Fruit fly (Drosophila melanogaster): ENCODE data around the gene msd1.

Gene msd1

dm6 chr3L:1302950-1303352 lies 28.6 kb upstream of the msd1 start:
- TF ChIP-seq tj (GFP tag; optimal IDR thresholded peaks at IDR 0.05) (no peak), CG7045 (GFP tag; optimal IDR thresholded peaks at IDR 0.05) (no peak), kay (GFP tag; ENCODE audit: borderline replicate concordance) (no peak), bab1 (GFP tag; optimal IDR thresholded peaks at IDR 0.05) (no peak)

DNA sequence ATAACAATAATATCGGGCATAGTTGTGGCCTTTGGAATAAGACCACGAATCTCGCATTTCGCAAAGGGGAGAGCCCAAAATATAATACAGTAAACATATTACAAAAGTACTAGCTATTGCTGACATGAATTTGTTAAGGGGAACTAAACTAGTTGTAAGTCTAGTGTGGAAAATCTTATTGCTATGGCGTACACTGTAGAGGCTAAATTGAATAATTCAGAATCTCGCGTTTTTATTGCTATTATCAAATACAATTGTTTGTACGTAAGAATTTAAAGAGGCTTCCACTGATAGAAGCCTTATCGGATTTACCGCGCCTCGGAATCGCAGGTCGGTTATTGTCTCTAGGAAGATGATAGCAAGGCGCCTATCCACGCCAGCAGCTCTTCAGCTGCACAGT lies 26.2 kb upstream of the msd1 start:
- TF ChIP-seq kay (GFP tag; ENCODE audit: borderline replicate concordance) (no peak), bab1 (GFP tag; optimal IDR thresholded peaks at IDR 0.05) (no peak), CG1620 (GFP tag; optimal IDR thresholded peaks at IDR 0.05) (no peak), Mnt (GFP tag; optimal IDR thresholded peaks at IDR 0.05) (no peak), CG12768 (GFP tag; optimal IDR thresholded peaks at IDR 0.05) (peak; percentile 20), cic (GFP tag; optimal IDR thresholded peaks at IDR 0.05) (peak; percentile 73), CG33017 (tag; optimal IDR thresholded peaks at IDR 0.05) (peak; percentile 21), CG7101 (tag; optimal IDR thresholded peaks at IDR 0.05) (no peak)

DNA sequence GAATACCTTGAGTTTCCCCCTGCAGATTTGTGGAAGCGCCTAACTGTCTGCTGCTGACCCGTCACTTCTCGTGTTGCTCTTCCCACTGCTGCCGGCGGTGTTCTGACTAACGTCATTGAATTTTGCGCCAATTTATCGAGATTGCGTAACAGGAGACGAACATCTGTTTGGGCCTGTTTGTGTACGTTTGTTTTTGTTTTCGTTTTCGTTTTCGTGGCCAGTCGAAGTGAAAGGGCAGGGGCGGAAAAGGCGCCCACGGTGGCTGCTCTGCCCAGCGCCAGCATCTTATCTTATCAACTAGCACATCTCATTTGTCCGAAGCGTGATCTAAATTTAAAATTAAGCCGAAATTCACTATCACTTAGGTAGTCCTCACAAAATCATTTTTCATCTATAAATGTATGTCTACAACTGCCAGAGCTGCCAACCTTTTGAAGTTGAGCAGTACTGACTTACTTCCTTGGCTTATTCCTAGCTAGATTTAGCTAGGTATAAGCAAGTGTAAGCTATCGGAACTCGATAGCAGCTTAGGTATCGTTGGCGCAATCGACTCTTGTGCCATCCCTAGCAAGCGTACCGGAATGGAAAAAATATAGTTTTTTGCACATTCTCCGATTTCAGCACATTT lies 24.4 kb upstream of the msd1 start, which contains the start of the genes Ctr9 and Nt5a:
TSS of gene Ctr9 (plus strand) at position 220 of the 628 bp plus-strand sequence.
TSS of gene Nt5a (minus strand) at position 414 of the 628 bp plus-strand sequence.
- TF ChIP-seq pad (GFP tag; optimal IDR thresholded peaks at IDR 0.05) (peak; percentile 12), CG14711 (tag; optimal IDR thresholded peaks at IDR 0.05) (peak; percentile 78), tj (GFP tag; optimal IDR thresholded peaks at IDR 0.05) (peak; percentile 57), CG12768 (GFP tag; optimal IDR thresholded peaks at IDR 0.05) (peak; percentile 37), cnc (optimal IDR thresholded peaks at IDR 0.05) (no peak), ovo (GFP tag; optimal IDR thresholded peaks at IDR 0.05) (peak; percentile 22), kay (GFP tag; ENCODE audit: borderline replicate concordance) (no peak), bab1 (GFP tag; optimal IDR thresholded peaks at IDR 0.05) (peak; percentile 59), Hr96 (GFP tag; optimal IDR thresholded peaks at IDR 0.05) (no peak), toe (GFP tag; optimal IDR thresholded peaks at IDR 0.05) (no peak), CG7101 (tag; optimal IDR thresholded peaks at IDR 0.05) (peak; percentile 70), cic (GFP tag; optimal IDR thresholded peaks at IDR 0.05) (peak; percentile 81), CG1620 (GFP tag; optimal IDR thresholded peaks at IDR 0.05) (peak; percentile 86), Crg-1 (GFP tag; optimal IDR thresholded peaks at IDR 0.05) (peak; percentile 75), CG5204 (GFP tag; optimal IDR thresholded peaks at IDR 0.05) (no peak), Mnt (GFP tag; optimal IDR thresholded peaks at IDR 0.05) (peak; percentile 78), CG7045 (GFP tag; optimal IDR thresholded peaks at IDR 0.05) (peak; percentile 5), CG33017 (tag; optimal IDR thresholded peaks at IDR 0.05) (peak; percentile 13), CG11617 (GFP tag; optimal IDR thresholded peaks at IDR 0.05) (peak; percentile 60), Clk (GFP tag; optimal IDR thresholded peaks at IDR 0.05) (no peak)

dm6 chr3L:1313039-1313766 lies 18.3 kb upstream of the msd1 start, which contains the start of the genes sturkopf and Herc4:
Gene sturkopf, minus strand, starts transcription at chr3L:1313377.
Gene Herc4, plus strand, starts transcription at chr3L:1313696.
- TF ChIP-seq CG7101 (tag; optimal IDR thresholded peaks at IDR 0.05) (peak; percentile 83), CG12768 (GFP tag; optimal IDR thresholded peaks at IDR 0.05) (peak; percentile 38), kay (GFP tag; ENCODE audit: borderline replicate concordance) (no peak), CG7045 (GFP tag; optimal IDR thresholded peaks at IDR 0.05) (peak; percentile 72), cic (GFP tag; optimal IDR thresholded peaks at IDR 0.05) (no peak), CG14711 (tag; optimal IDR thresholded peaks at IDR 0.05) (peak; percentile 43), Hr96 (GFP tag; optimal IDR thresholded peaks at IDR 0.05) (no peak), toe (GFP tag; optimal IDR thresholded peaks at IDR 0.05) (peak; percentile 90), Crg-1 (GFP tag; optimal IDR thresholded peaks at IDR 0.05) (peak; percentile 68), Mnt (GFP tag; optimal IDR thresholded peaks at IDR 0.05) (peak; percentile 83), CG11617 (GFP tag; optimal IDR thresholded peaks at IDR 0.05) (peak; percentile 91), CG5204 (GFP tag; optimal IDR thresholded peaks at IDR 0.05) (peak; percentile 90), bab1 (GFP tag; optimal IDR thresholded peaks at IDR 0.05) (no peak), ovo (GFP tag; optimal IDR thresholded peaks at IDR 0.05) (peak; percentile 43), pad (GFP tag; optimal IDR thresholded peaks at IDR 0.05) (peak; percentile 59), cnc (optimal IDR thresholded peaks at IDR 0.05) (no peak), CG33017 (tag; optimal IDR thresholded peaks at IDR 0.05) (peak; percentile 81), tj (GFP tag; optimal IDR thresholded peaks at IDR 0.05) (peak; percentile 91), Clk (GFP tag; optimal IDR thresholded peaks at IDR 0.05) (peak; percentile 16), CG1620 (GFP tag; optimal IDR thresholded peaks at IDR 0.05) (peak; percentile 82)

DNA sequence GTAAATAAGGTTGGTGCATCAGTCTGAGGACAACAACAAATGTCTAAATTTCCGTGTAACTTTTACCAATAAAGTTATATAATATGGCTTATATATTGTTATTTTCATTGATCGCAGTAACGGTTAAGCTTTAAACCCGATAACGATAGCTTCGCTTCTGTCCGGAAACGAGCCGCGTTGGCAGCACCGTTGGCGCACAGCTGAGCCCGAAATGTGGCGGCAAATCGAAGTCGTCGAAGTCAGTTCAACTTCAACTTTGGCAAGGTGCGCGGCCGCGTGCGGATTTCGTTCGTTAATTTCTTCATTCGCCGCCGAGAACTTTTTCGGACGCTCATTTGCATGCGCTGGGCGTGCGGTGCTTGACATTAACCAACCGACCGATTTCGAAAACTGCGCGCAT lies 13.3 kb upstream of the msd1 start, which contains the start of gene Myo61F:
TSS of gene Myo61F (plus strand) at position 240 of the 400 bp plus-strand sequence.
- TF ChIP-seq Mnt (GFP tag; optimal IDR thresholded peaks at IDR 0.05) = peak; percentile 28
- peak; percentile 54 for TF ChIP-seq bab1 (GFP tag; optimal IDR thresholded peaks at IDR 0.05)
- TF ChIP-seq CG7101 (tag; optimal IDR thresholded peaks at IDR 0.05) = no peak
- TF ChIP-seq Hr96 (GFP tag; optimal IDR thresholded peaks at IDR 0.05) = no peak
- TF ChIP-seq tj (GFP tag; optimal IDR thresholded peaks at IDR 0.05) = peak; percentile 42

dm6 chr3L:1319097-1319725 lies 12.3 kb upstream of the msd1 start:
- TF ChIP-seq toe (GFP tag; optimal IDR thresholded peaks at IDR 0.05) (no peak), cnc (optimal IDR thresholded peaks at IDR 0.05) (no peak), Mnt (GFP tag; optimal IDR thresholded peaks at IDR 0.05) (no peak), CG1620 (GFP tag; optimal IDR thresholded peaks at IDR 0.05) (no peak), bab1 (GFP tag; optimal IDR thresholded peaks at IDR 0.05) (no peak), CG33017 (tag; optimal IDR thresholded peaks at IDR 0.05) (no peak), CG14711 (tag; optimal IDR thresholded peaks at IDR 0.05) (no peak), CG7101 (tag; optimal IDR thresholded peaks at IDR 0.05) (no peak), CG5204 (GFP tag; optimal IDR thresholded peaks at IDR 0.05) (no peak), CG11617 (GFP tag; optimal IDR thresholded peaks at IDR 0.05) (no peak), CG7045 (GFP tag; optimal IDR thresholded peaks at IDR 0.05) (no peak), tj (GFP tag; optimal IDR thresholded peaks at IDR 0.05) (no peak), ovo (GFP tag; optimal IDR thresholded peaks at IDR 0.05) (no peak), Crg-1 (GFP tag; optimal IDR thresholded peaks at IDR 0.05) (no peak), pad (GFP tag; optimal IDR thresholded peaks at IDR 0.05) (no peak), CG12768 (GFP tag; optimal IDR thresholded peaks at IDR 0.05) (no peak), Clk (GFP tag; optimal IDR thresholded peaks at IDR 0.05) (no peak), Hr96 (GFP tag; optimal IDR thresholded peaks at IDR 0.05) (no peak), cic (GFP tag; optimal IDR thresholded peaks at IDR 0.05) (no peak), kay (GFP tag; ENCODE audit: borderline replicate concordance) (no peak)
